Worm (Caenorhabditis elegans): ENCODE measurements around the gene F26A1.9.

Gene F26A1.9

ce11 chrIII:4817240-4817639 lies 12.1 kb downstream of the F26A1.9 start, which contains the start of gene F26A1.4:
Gene F26A1.4 (plus strand): TSS chrIII:4817540.
- TF ChIP-seq F13H6.1 (tag; optimal IDR thresholded peaks at IDR 0.05) = no peak
- no peak for TF ChIP-seq ceh-19 (GFP tag; optimal IDR thresholded peaks at IDR 0.05)
- no peak for TF ChIP-seq ceh-22 (tag; optimal IDR thresholded peaks at IDR 0.05)
- no peak for TF ChIP-seq tbx-7 (tag; optimal IDR thresholded peaks at IDR 0.05)

- TF ChIP-seq pros-1 (tag; optimal IDR thresholded peaks at IDR 0.05) = no peak
- no peak for TF ChIP-seq T23F11.4 (GFP tag; optimal IDR thresholded peaks at IDR 0.05)
- no peak for TF ChIP-seq sox-2 (GFP tag; IDR thresholded peaks at IDR 0.05)
- no peak for TF ChIP-seq gmeb-2 (tag; optimal IDR thresholded peaks at IDR 0.05)
- TF ChIP-seq nhr-232 (tag; optimal IDR thresholded peaks at IDR 0.05) = no peak
- no peak for TF ChIP-seq che-1 (tag; optimal IDR thresholded peaks at IDR 0.05)
- no peak for TF ChIP-seq C38D4.7 (GFP tag; optimal IDR thresholded peaks at IDR 0.05)
- no peak for TF ChIP-seq unc-55 (GFP tag; optimal IDR thresholded peaks at IDR 0.05)
- no peak for TF ChIP-seq madf-2 (tag; optimal IDR thresholded peaks at IDR 0.05)
- TF ChIP-seq eyg-1 (tag; optimal IDR thresholded peaks at IDR 0.05) = no peak
- no peak for TF ChIP-seq syd-9 (tag; optimal IDR thresholded peaks at IDR 0.05)
- no peak for TF ChIP-seq fkh-10 (GFP tag; optimal IDR thresholded peaks at IDR 0.05)
- TF ChIP-seq ceh-2 (tag; optimal IDR thresholded peaks at IDR 0.05) = no peak
- TF ChIP-seq ceh-18 (tag; optimal IDR thresholded peaks at IDR 0.05) = no peak
- TF ChIP-seq fkh-6 (tag; optimal IDR thresholded peaks at IDR 0.05) = no peak
- TF ChIP-seq tbx-7 (tag; optimal IDR thresholded peaks at IDR 0.05) = no peak
- no peak for TF ChIP-seq ttx-3 (tag; optimal IDR thresholded peaks at IDR 0.05)
- TF ChIP-seq pha-2 (tag; optimal IDR thresholded peaks at IDR 0.05) = no peak
- TF ChIP-seq ceh-48 (tag; optimal IDR thresholded peaks at IDR 0.05) = no peak
- no peak for TF ChIP-seq F13H6.1 (tag; optimal IDR thresholded peaks at IDR 0.05)
These were observed 14.6 kb downstream of the F26A1.9 start, which contains the start of gene arl-6 for ce11 chrIII:4814730-4815129. Gene arl-6 (minus strand): TSS chrIII:4814830.

ce11 chrIII:4811195-4811594 lies 18.1 kb downstream of the F26A1.9 start, which contains the start of gene C38D4.7:
Gene C38D4.7 (minus strand): TSS chrIII:4811295.
- TF ChIP-seq hlh-6 (tag; optimal IDR thresholded peaks at IDR 0.05) (no peak), sox-2 (GFP tag; IDR thresholded peaks at IDR 0.05) (no peak), ceh-19 (GFP tag; optimal IDR thresholded peaks at IDR 0.05) (no peak), ceh-31 (tag; optimal IDR thresholded peaks at IDR 0.05) (no peak), che-1 (tag; optimal IDR thresholded peaks at IDR 0.05) (no peak), C38D4.7 (GFP tag; optimal IDR thresholded peaks at IDR 0.05) (no peak), unc-42 (tag; optimal IDR thresholded peaks at IDR 0.05) (no peak), K02D7.2 (tag; optimal IDR thresholded peaks at IDR 0.05) (no peak), unc-3 (GFP tag; conservative IDR thresholded peaks at IDR 0.05) (no peak), unc-3 (tag; optimal IDR thresholded peaks at IDR 0.05) (no peak), npax-4 (tag; optimal IDR thresholded peaks at IDR 0.05) (no peak), fax-1 (tag; optimal IDR thresholded peaks at IDR 0.05) (no peak), unc-86 (tag; optimal IDR thresholded peaks at IDR 0.05) (no peak), eyg-1 (tag; optimal IDR thresholded peaks at IDR 0.05) (no peak), ceh-48 (tag; optimal IDR thresholded peaks at IDR 0.05) (no peak)

ce11 chrIII:4809526-4810153 lies 19.7 kb downstream of the F26A1.9 start, which contains the start of gene pal-1:
Gene pal-1 (minus strand): TSS chrIII:4809576.
- TF ChIP-seq elt-4 (tag; optimal IDR thresholded peaks at IDR 0.05) (no peak), ref-2 (tag; optimal IDR thresholded peaks at IDR 0.05) (no peak), dve-1 (tag; optimal IDR thresholded peaks at IDR 0.05) (no peak), hlh-6 (tag; optimal IDR thresholded peaks at IDR 0.05) (no peak), ceh-34 (tag; optimal IDR thresholded peaks at IDR 0.05) (no peak), ahr-1 (tag; optimal IDR thresholded peaks at IDR 0.05) (no peak), ceh-18 (tag; optimal IDR thresholded peaks at IDR 0.05) (no peak), sox-2 (GFP tag; IDR thresholded peaks at IDR 0.05) (no peak), unc-55 (GFP tag; optimal IDR thresholded peaks at IDR 0.05) (no peak), madf-2 (tag; optimal IDR thresholded peaks at IDR 0.05) (no peak), zip-5 (tag; optimal IDR thresholded peaks at IDR 0.05) (no peak), pros-1 (tag; optimal IDR thresholded peaks at IDR 0.05) (no peak)
